Worm (Caenorhabditis elegans) whole organism, L4 larva: Measurements from ENCODE around the gene sid-2.

Source experiments
- F10B5.3 ChIP-seq: sonication (generic microtip); optimal IDR thresholded peaks from 2 replicates; lab custom pipeline; 2016; ENCODE audit warnings: mild to moderate bottlenecking, missing genetic modification characterization, missing compliant biosample characterization
- F37D6.2 ChIP-seq: sonication (generic microtip); optimal IDR thresholded peaks from 2 replicates; lab custom pipeline; 2016; ENCODE audit warnings: mild to moderate bottlenecking, missing genetic modification characterization, missing compliant biosample characterization
- F44E2.7 ChIP-seq: fragments of 200-800 bp; sonication (Bioruptor generic); IDR thresholded peaks from 2 replicates; pipeline ENCODE4 v2.1.2; 2022; ENCODE audit warnings: missing genetic modification characterization, missing compliant biosample characterization
- R02D3.7 ChIP-seq: fragments of 150-350 bp; sonication (generic microtip); optimal IDR thresholded peaks from 3 replicates; lab custom pipeline; 2014; ENCODE audit warnings: missing biosample characterization, missing genetic modification characterization
- Y75B8A.6 ChIP-seq: fragments of 200-800 bp; sonication (Bioruptor generic); IDR thresholded peaks from 2 replicates; pipeline ENCODE4 v1.3.6; 2022; ENCODE audit warnings: missing genetic modification reagents, missing genetic modification characterization, missing compliant biosample characterization
- ZK546.5 ChIP-seq, 2 experiments: sonication (generic microtip); optimal IDR thresholded peaks; 2 replicates each; lab custom pipeline; 2017; ENCODE audit warnings: missing biosample characterization in 2 of 2, missing genetic modification characterization in 2 of 2
- aha-1 ChIP-seq: fragments of 150-350 bp; peaks from one replicate; lab custom pipeline; 2014; ENCODE audit warnings: missing biosample characterization, missing genetic modification characterization
- ama-1 ChIP-seq: fragments of 150-350 bp; optimal IDR thresholded peaks from 2 replicates; lab custom pipeline; 2014; ENCODE audit warnings: inconsistent platforms, mixed read lengths
- ceh-20 ChIP-seq: fragments of 200-800 bp; sonication (Bioruptor generic); IDR thresholded peaks from 2 replicates; pipeline ENCODE4 v1.3.6; 2022; ENCODE audit warnings: missing genetic modification reagents, missing genetic modification characterization, missing compliant biosample characterization
- ceh-28 ChIP-seq: fragments of 150-350 bp; optimal IDR thresholded peaks from 2 replicates; lab custom pipeline; 2014; ENCODE audit warnings: missing biosample characterization, missing genetic modification reagents, missing genetic modification characterization
- ceh-32 ChIP-seq: sonication (generic microtip); optimal IDR thresholded peaks from 2 replicates; lab custom pipeline; 2016; ENCODE audit warnings: mild to moderate bottlenecking, missing genetic modification characterization, missing compliant biosample characterization; ENCODE audit not compliant: poor library complexity
- ceh-62 ChIP-seq: sonication (generic microtip); optimal IDR thresholded peaks from 2 replicates; lab custom pipeline; 2017; ENCODE audit warnings: missing biosample characterization, missing genetic modification characterization
- ctbp-1 ChIP-seq: fragments of 200-800 bp; sonication (Bioruptor generic); IDR thresholded peaks from 2 replicates; pipeline ENCODE4 v1.3.6; 2022; ENCODE audit warnings: missing genetic modification reagents, missing genetic modification characterization, missing compliant biosample characterization
- daf-19 ChIP-seq: fragments of 200-800 bp; sonication (Bioruptor generic); conservative IDR thresholded peaks from 2 replicates; pipeline ENCODE4 v1.3.6; 2022; ENCODE audit warnings: missing genetic modification characterization, missing compliant biosample characterization
- daf-8 ChIP-seq: fragments of 200-800 bp; sonication (Bioruptor generic); IDR thresholded peaks from 2 replicates; pipeline ENCODE4 v1.3.6; 2022; ENCODE audit warnings: missing genetic modification characterization, missing compliant biosample characterization
- dmd-6 ChIP-seq: fragments of 200-800 bp; sonication (Bioruptor generic); IDR thresholded peaks from 2 replicates; pipeline ENCODE4 v1.3.6; 2022; ENCODE audit warnings: missing genetic modification reagents, missing genetic modification characterization, missing compliant biosample characterization
- dpl-1 ChIP-seq: fragments of 150-350 bp; optimal IDR thresholded peaks from 2 replicates; lab custom pipeline; 2014; ENCODE audit warnings: missing biosample characterization, missing genetic modification reagents, missing genetic modification characterization
- fkh-10 ChIP-seq: fragments of 150-350 bp; optimal IDR thresholded peaks from 2 replicates; lab custom pipeline; 2014; ENCODE audit warnings: missing biosample characterization, missing genetic modification reagents, missing genetic modification characterization
- fos-1 ChIP-seq: fragments of 150-350 bp; optimal IDR thresholded peaks from 2 replicates; lab custom pipeline; 2014; ENCODE audit warnings: missing biosample characterization, missing genetic modification characterization
- hlh-11 ChIP-seq: fragments of 200-800 bp; sonication (Bioruptor generic); optimal IDR thresholded peaks from 2 replicates; lab custom pipeline; 2018; ENCODE audit warnings: mild to moderate bottlenecking, missing genetic modification characterization, missing compliant biosample characterization
- hlh-30 ChIP-seq: sonication (generic microtip); optimal IDR thresholded peaks from 2 replicates; lab custom pipeline; 2017; ENCODE audit warnings: antibody characterized with exemption, mild to moderate bottlenecking, missing genetic modification characterization, missing compliant biosample characterization; ENCODE audit not compliant: insufficient read depth
- lin-1 ChIP-seq: fragments of 200-800 bp; sonication (Bioruptor generic); IDR thresholded peaks from 2 replicates; pipeline ENCODE4 v1.3.6; 2022; ENCODE audit warnings: missing genetic modification reagents, missing genetic modification characterization, missing compliant biosample characterization
- madf-5 ChIP-seq, 2 experiments: fragments of 200-800 bp; sonication (Bioruptor generic); IDR thresholded peaks; 2 replicates each; pipeline ENCODE4 v1.3.6; 2022; ENCODE audit warnings: missing compliant biosample characterization in 2 of 2, missing genetic modification characterization in 2 of 2
- madf-9 ChIP-seq: fragments of 200-800 bp; sonication (Bioruptor generic); conservative IDR thresholded peaks from 2 replicates; pipeline ENCODE4 v1.3.6; 2022; ENCODE audit warnings: missing genetic modification reagents, missing genetic modification characterization, missing compliant biosample characterization
- mdt-29 ChIP-seq: fragments of 200-800 bp; sonication (Bioruptor generic); IDR thresholded peaks from 2 replicates; pipeline ENCODE4 v1.3.6; 2022; ENCODE audit warnings: missing genetic modification reagents, missing genetic modification characterization, missing compliant biosample characterization
- mes-2 ChIP-seq: sonication (generic microtip); optimal IDR thresholded peaks from 2 replicates; lab custom pipeline; 2016; ENCODE audit warnings: missing genotype, mild to moderate bottlenecking, missing genetic modification characterization, missing compliant biosample characterization; ENCODE audit not compliant: poor library complexity, severe bottlenecking
- mxl-2 ChIP-seq: fragments of 200-800 bp; sonication (Bioruptor generic); conservative IDR thresholded peaks from 2 replicates; pipeline ENCODE4 v1.3.6; 2022; ENCODE audit warnings: missing genetic modification reagents, missing genetic modification characterization, missing compliant biosample characterization
- nhr-11 ChIP-seq: fragments of 150-350 bp; optimal IDR thresholded peaks from 2 replicates; lab custom pipeline; 2014; ENCODE audit warnings: missing biosample characterization, missing genetic modification characterization
- nhr-48 ChIP-seq: sonication (generic microtip); optimal IDR thresholded peaks from 2 replicates; lab custom pipeline; 2016; ENCODE audit warnings: mild to moderate bottlenecking, missing genetic modification characterization, missing compliant biosample characterization
- nhr-76 ChIP-seq: fragments of 150-350 bp; optimal IDR thresholded peaks from 2 replicates; lab custom pipeline; 2014; ENCODE audit warnings: missing biosample characterization, missing genetic modification characterization
- rbr-2 ChIP-seq: sonication (generic microtip); optimal IDR thresholded peaks from 2 replicates; lab custom pipeline; 2016; ENCODE audit warnings: missing genotype, missing genetic modification characterization, missing compliant biosample characterization
- set-16 ChIP-seq: fragments of 200-800 bp; sonication (Bioruptor generic); IDR thresholded peaks from 2 replicates; pipeline ENCODE4 v1.3.6; 2022; ENCODE audit warnings: missing genetic modification reagents, missing genetic modification characterization, missing compliant biosample characterization
- snpc-1.2 ChIP-seq: fragments of 200-800 bp; sonication (Bioruptor generic); IDR thresholded peaks from 2 replicates; pipeline ENCODE4 v1.3.6; 2022; ENCODE audit warnings: missing genetic modification reagents, missing genetic modification characterization, missing compliant biosample characterization
- spr-3 ChIP-seq: fragments of 200-800 bp; sonication (Bioruptor generic); optimal IDR thresholded peaks from 2 replicates; lab custom pipeline; 2018; ENCODE audit warnings: mild to moderate bottlenecking, missing genetic modification characterization, missing compliant biosample characterization
- tra-1 ChIP-seq: fragments of 200-800 bp; sonication (Bioruptor generic); IDR thresholded peaks from 2 replicates; pipeline ENCODE4 v1.3.6; 2022; ENCODE audit warnings: missing genetic modification reagents, missing genetic modification characterization, missing compliant biosample characterization
- unc-62 ChIP-seq, 3 experiments: fragments of 150-350 bp in 1 of 3; sonication (generic microtip); optimal IDR thresholded peaks in 2 of 3; peaks in 1 of 3; 1 replicate in 1 of 3; 2 replicates in 2 of 3; lab custom pipeline; 2014 to 2017; ENCODE audit warnings: missing biosample characterization in 3 of 3, missing genetic modification characterization in 3 of 3, missing genetic modification reagents in 3 of 3, missing genotype in 1 of 3
- zfp-3 ChIP-seq: fragments of 200-800 bp; sonication (Bioruptor generic); conservative IDR thresholded peaks from 2 replicates; pipeline ENCODE4 v1.3.6; 2022; ENCODE audit warnings: missing genetic modification reagents, missing genetic modification characterization, missing compliant biosample characterization
- zip-2 ChIP-seq: fragments of 150-350 bp; optimal IDR thresholded peaks from 2 replicates; lab custom pipeline; 2014; ENCODE audit warnings: missing biosample characterization, missing genetic modification characterization
- ztf-7 ChIP-seq: fragments of 150-350 bp; optimal IDR thresholded peaks from 2 replicates; lab custom pipeline; 2014; ENCODE audit warnings: missing biosample characterization, missing genetic modification characterization

Gene sid-2

DNA sequence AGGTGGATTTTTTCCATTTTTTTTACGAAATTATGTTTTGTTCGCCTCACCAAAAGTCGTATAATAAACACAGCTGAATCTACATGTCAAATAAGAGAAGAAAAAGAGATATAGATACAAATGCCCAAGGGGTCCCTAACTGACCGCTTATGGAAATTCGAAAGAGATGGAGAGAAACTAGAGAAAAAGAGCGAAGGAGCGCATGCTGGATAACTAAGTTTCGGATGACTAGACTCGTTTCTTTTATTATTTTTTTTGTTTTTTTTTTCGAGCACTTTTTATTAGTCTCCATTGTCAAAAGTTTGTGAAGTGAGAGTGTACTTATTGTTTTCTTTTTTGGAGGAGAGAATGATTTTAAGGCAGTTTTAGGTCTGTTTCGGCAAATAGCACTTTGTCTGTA is 41.6 kb upstream of the sid-2 start (continued):
- TF ChIP-seq tra-1 (GFP tag; lab: Robert Waterston, UW), result no peak
- no peak for TF ChIP-seq mdt-29 (GFP tag; lab: Robert Waterston, UW)
- TF ChIP-seq fkh-10 (GFP tag; lab: Kevin White, UChicago), result peak; percentile 57
- no peak for TF ChIP-seq F37D6.2 (tag; lab: Kevin White, UChicago)
- TF ChIP-seq zfp-3 (GFP tag; lab: Robert Waterston, UW), result no peak
- no peak for TF ChIP-seq ZK546.5 (tag; optimal IDR thresholded peaks at IDR 0.05; lab: Kevin White, UChicago)
- no peak for TF ChIP-seq zip-2 (tag; lab: Kevin White, UChicago)
- no peak for TF ChIP-seq fos-1
- TF ChIP-seq ctbp-1 (GFP tag; lab: Robert Waterston, UW), result no peak
- no peak for TF ChIP-seq ceh-20 (GFP tag; lab: Robert Waterston, UW)
- no peak for TF ChIP-seq nhr-76 (tag; lab: Kevin White, UChicago)

DNA sequence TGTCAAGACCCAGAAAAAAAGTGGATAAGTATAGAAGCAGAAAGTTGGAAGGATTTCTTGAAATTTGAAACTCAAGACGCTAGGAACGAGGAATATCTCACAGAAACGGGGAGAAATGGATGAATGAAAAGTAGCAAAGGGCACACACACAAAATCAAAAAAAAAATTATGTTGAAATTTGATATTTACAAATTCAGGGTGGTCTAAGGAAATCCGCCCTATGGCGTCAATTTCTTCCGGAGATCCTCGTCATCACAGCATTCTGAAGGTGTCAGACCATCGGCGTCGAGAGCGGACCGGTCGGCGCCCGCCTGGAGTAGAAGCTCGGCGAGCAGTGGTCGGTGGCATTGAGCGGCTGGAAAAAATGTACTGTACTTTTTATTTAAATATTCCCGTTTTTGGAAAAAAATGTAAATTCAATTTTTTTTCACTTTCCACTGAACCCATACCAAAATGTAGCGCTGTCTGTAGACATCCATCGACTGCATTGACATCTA is 39.2 kb upstream of the sid-2 start:
- TF ChIP-seq unc-62 (GFP tag; optimal IDR thresholded peaks at IDR 0.05 in 1 of 2; lab: Kevin White, UChicago), result peak in 1 of 2 experiments; percentile 92
- TF ChIP-seq unc-62 (tag; optimal IDR thresholded peaks at IDR 0.05; lab: Kevin White, UChicago), result no peak
- TF ChIP-seq R02D3.7 (tag; lab: Kevin White, UChicago), result no peak
- TF ChIP-seq set-16, result peak; percentile 71
- no peak for TF ChIP-seq rbr-2 (tag; lab: Kevin White, UChicago)

DNA sequence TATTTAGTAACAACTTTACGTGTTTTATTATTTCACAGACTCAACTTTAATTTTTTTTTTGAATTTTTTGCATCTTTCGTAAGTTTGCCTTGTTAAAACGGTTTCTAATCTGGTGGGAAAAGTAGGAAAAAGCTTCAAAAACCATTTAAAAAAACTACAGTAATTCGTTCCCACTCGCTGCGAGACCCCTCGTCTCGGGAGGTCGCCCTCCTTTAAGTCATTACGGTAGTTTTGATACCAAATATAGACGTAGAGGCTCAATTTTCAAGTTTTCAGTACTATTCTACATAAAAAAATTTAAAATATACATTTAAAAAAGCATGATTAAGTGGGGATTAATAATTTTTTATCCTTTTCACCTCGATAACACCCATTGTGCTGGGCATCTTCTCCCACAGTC is 38.4 kb upstream of the sid-2 start:
- TF ChIP-seq F10B5.3 (tag; lab: Kevin White, UChicago) (no peak), ceh-20 (GFP tag; lab: Robert Waterston, UW) (no peak), madf-5 (GFP tag; IDR thresholded peaks at IDR 0.05; lab: Robert Waterston, UW) (no peak), ctbp-1 (GFP tag; lab: Robert Waterston, UW) (no peak), ama-1 (no peak), ceh-32 (tag; lab: Kevin White, UChicago) (no peak), daf-19 (GFP tag; lab: Robert Waterston, UW) (no peak), dpl-1 (GFP tag; lab: Kevin White, UChicago) (no peak), ceh-28 (tag; lab: Kevin White, UChicago) (no peak), lin-1 (GFP tag; lab: Robert Waterston, UW) (no peak), F44E2.7 (GFP tag; lab: Robert Waterston, UW) (no peak)

DNA sequence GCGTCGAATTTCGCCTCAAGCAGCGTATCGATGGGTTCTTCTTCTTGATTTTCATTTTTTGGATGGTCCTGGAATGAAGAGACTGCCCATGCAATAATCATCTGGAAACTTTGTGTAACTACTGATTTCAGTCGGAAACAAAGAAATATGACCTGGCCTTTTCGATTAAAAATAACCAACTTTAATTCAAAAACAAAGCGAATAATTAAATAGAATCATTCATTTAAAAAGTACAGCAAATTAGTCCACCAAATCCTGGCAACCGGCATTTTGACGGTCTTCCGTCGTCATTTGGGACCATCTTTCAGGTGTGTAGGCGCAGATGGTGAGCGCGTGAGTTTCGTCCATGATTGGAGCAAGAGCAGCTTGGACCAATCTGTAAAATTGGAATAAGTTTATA is 37.7 kb upstream of the sid-2 start, which contains the start of gene acbp-5:
TSS of gene acbp-5 (minus strand) at position 101 of the 400 bp plus-strand sequence.
- TF ChIP-seq ama-1 (no peak), ceh-62 (tag; lab: Kevin White, UChicago) (no peak), ztf-7 (tag; lab: Kevin White, UChicago) (no peak), hlh-11 (tag; lab: Kevin White, UChicago) (no peak), nhr-48 (tag; lab: Kevin White, UChicago) (no peak), spr-3 (GFP tag; lab: Kevin White, UChicago) (no peak), dmd-6 (GFP tag; lab: Robert Waterston, UW) (no peak), nhr-11 (tag; lab: Kevin White, UChicago) (no peak), daf-8 (GFP tag; lab: Robert Waterston, UW) (no peak)
- TF ChIP-seq, all 104 proteins: peak for 0

DNA sequence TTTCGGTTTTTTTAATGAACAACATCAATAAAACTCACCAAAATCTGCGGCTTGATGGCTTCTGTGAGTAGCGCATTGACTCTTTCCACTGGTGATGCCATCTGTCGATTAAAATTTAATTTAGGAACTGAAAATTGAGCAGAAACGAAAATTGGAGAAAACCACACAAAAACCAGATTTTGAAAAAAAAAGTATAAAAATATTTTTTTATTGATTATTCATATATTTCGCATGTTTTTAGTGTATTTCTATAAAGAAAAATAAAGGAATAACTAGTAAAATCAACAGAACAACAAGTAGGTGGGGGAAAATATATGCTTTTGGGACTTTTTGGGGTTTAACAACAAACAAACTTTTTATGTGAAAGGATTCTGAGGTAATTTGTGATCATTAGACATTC is 37.0 kb upstream of the sid-2 start, which contains the start of gene T12D8.10:
TSS of gene T12D8.10 (minus strand) at position 101 of the 400 bp plus-strand sequence.
- TF ChIP-seq ceh-20 (GFP tag; lab: Robert Waterston, UW) (no peak), aha-1 (tag; lab: Kevin White, UChicago) (no peak), mxl-2 (GFP tag; lab: Robert Waterston, UW) (no peak), snpc-1.2 (GFP tag; lab: Robert Waterston, UW) (no peak), madf-9 (no peak), mes-2 (tag; lab: Kevin White, UChicago) (no peak), hlh-30 (tag; lab: Kevin White, UChicago) (no peak), Y75B8A.6 (GFP tag; lab: Robert Waterston, UW) (no peak)
